Fruit fly (Drosophila melanogaster) Kc167 (cell line): ENCODE results near the gene Herp.

ENCODE experiments used
- Myc ChIP-seq: fragments of >200 bp; optimal IDR thresholded peaks from 2 replicates; lab custom pipeline; 2017; ENCODE audit warnings: missing external identifiers
- Sin3A ChIP-seq: fragments of >200 bp; optimal IDR thresholded peaks from 2 replicates; lab custom pipeline; 2018; ENCODE audit warnings: missing external identifiers
- h ChIP-seq: fragments of >200 bp; optimal IDR thresholded peaks from 3 replicates; lab custom pipeline; 2018; ENCODE audit warnings: missing external identifiers
- insv ChIP-seq: fragments of >200 bp; optimal IDR thresholded peaks from 3 replicates; lab custom pipeline; 2018; ENCODE audit warnings: missing external identifiers
- psq ChIP-seq: fragments of >200 bp; optimal IDR thresholded peaks from 2 replicates; lab custom pipeline; 2017; ENCODE audit warnings: missing external identifiers
- ttk ChIP-seq: sonication (Bioruptor generic); optimal IDR thresholded peaks from 2 replicates; lab custom pipeline; 2017; ENCODE audit warnings: missing external identifiers

DNA sequence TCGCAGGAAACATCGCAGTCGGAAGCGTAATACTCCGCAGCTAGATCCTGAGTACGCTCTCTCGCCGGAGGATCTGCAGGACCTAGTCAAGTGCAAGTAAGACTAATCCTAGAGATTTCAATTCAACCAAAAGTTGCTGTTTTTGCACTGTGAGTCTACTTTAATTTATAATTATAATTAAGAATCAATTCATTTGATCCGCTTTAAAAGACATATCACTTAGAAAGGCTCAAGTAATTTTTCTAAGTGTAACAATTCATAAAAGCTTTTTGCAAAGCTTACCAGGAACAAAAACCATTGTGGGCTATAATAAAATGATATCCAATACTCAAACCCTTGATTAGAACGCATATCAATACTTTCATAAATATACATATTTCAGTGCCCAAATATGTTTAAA lies 43.0 kb downstream of the Herp start:
- TF ChIP-seq h (lab: Kevin White, UChicago) = no peak
- no peak for TF ChIP-seq Myc
- no peak for TF ChIP-seq insv (lab: Kevin White, UChicago)
- TF ChIP-seq ttk = no peak
- no peak for TF ChIP-seq psq
- TF ChIP-seq Sin3A (lab: Kevin White, UChicago) = no peak
